Worm (Caenorhabditis elegans): ENCODE measurements around the gene ugt-54.

ugt-54 gene

ce11 chrIV:10765053-10765452 lies 3.6 kb downstream of the ugt-54 start, which contains the start of gene T25B9.12 (continued):
- no peak for TF ChIP-seq ceh-27 (GFP tag; optimal IDR thresholded peaks at IDR 0.05)

- TF ChIP-seq mxl-1 (tag; optimal IDR thresholded peaks at IDR 0.05) (no peak), ceh-79 (tag; optimal IDR thresholded peaks at IDR 0.05) (no peak), snpc-1.3 (tag; optimal IDR thresholded peaks at IDR 0.05; ENCODE audit: insufficient read depth) (peak; percentile 60), lsl-1 (GFP tag; optimal IDR thresholded peaks at IDR 0.05) (peak; percentile 89), ceh-100 (GFP tag; IDR thresholded peaks at IDR 0.05) (no peak), nfyb-1 (GFP tag; IDR thresholded peaks at IDR 0.05) (no peak), ztf-18 (tag; optimal IDR thresholded peaks at IDR 0.05) (no peak), hlh-26 (GFP tag; conservative IDR thresholded peaks at IDR 0.05) (no peak), F23B12.7 (tag; optimal IDR thresholded peaks at IDR 0.05; ENCODE audit: insufficient read depth) (peak; percentile 37), rpc-1 (optimal IDR thresholded peaks at IDR 0.05) (no peak), rpc-1 (tag; optimal IDR thresholded peaks at IDR 0.05) (no peak), lin-54 (GFP tag; optimal IDR thresholded peaks at IDR 0.05) (peak; percentile 33), K12H6.12 (tag; optimal IDR thresholded peaks at IDR 0.05) (no peak), snpc-3.4 (tag; optimal IDR thresholded peaks at IDR 0.05) (peak; percentile 40), ama-1 (optimal IDR thresholded peaks at IDR 0.05) (no peak), ama-1 (GFP tag; optimal IDR thresholded peaks at IDR 0.05) (no peak), lir-1 (GFP tag; conservative IDR thresholded peaks at IDR 0.05) (no peak), unc-130 (GFP tag; optimal IDR thresholded peaks at IDR 0.05) (peak; percentile 41), C06A6.2 (GFP tag; conservative IDR thresholded peaks at IDR 0.05) (no peak), ztf-28 (GFP tag; IDR thresholded peaks at IDR 0.05) (no peak), sptf-2 (GFP tag; optimal IDR thresholded peaks at IDR 0.05) (no peak), egl-18 (GFP tag; IDR thresholded peaks at IDR 0.05) (no peak), athp-1 (tag; optimal IDR thresholded peaks at IDR 0.05) (no peak), T26A5.8 (tag; optimal IDR thresholded peaks at IDR 0.05) (no peak), ceh-27 (GFP tag; optimal IDR thresholded peaks at IDR 0.05) (no peak), attf-3 (GFP tag; conservative IDR thresholded peaks at IDR 0.05) (peak; percentile 60; the same call in 1 of the 2 replicates), let-526 (GFP tag; IDR thresholded peaks at IDR 0.05) (no peak), nhr-179 (tag; optimal IDR thresholded peaks at IDR 0.05) (no peak), hmg-20 (GFP tag; IDR thresholded peaks at IDR 0.05) (no peak), madf-10 (tag; optimal IDR thresholded peaks at IDR 0.05) (no peak), lin-26 (GFP tag; IDR thresholded peaks at IDR 0.05) (no peak), F37B4.10 (GFP tag; IDR thresholded peaks at IDR 0.05) (no peak), chd-7 (tag; optimal IDR thresholded peaks at IDR 0.05) (no peak), aptf-3 (GFP tag; IDR thresholded peaks at IDR 0.05) (no peak), tbp1 (GFP tag; optimal IDR thresholded peaks at IDR 0.05) (no peak), ceh-91 (GFP tag; IDR thresholded peaks at IDR 0.05) (peak; percentile 29; the same call in 1 of the 2 replicates), ets-4 (GFP tag; optimal IDR thresholded peaks at IDR 0.05) (no peak), attf-5 (GFP tag; optimal IDR thresholded peaks at IDR 0.05) (no peak), zim-3 (tag; optimal IDR thresholded peaks at IDR 0.05) (no peak), F55B11.4 (tag; optimal IDR thresholded peaks at IDR 0.05; ENCODE audit: borderline replicate concordance, insufficient read depth) (no peak), hmg-1.2 (GFP tag; IDR thresholded peaks at IDR 0.05) (no peak), madf-8 (GFP tag; conservative IDR thresholded peaks at IDR 0.05) (peak; percentile 84), ccch-3 (GFP tag; optimal IDR thresholded peaks at IDR 0.05) (no peak), F49E8.2 (tag; optimal IDR thresholded peaks at IDR 0.05; ENCODE audit: insufficient read depth) (peak; percentile 35), cebp-2 (GFP tag; IDR thresholded peaks at IDR 0.05) (no peak), him-1 (tag; optimal IDR thresholded peaks at IDR 0.05) (peak; percentile 10), nfya-1 (tag; optimal IDR thresholded peaks at IDR 0.05; ENCODE audit: borderline replicate concordance, insufficient read depth) (no peak), F57A8.1 (GFP tag; optimal IDR thresholded peaks at IDR 0.05) (no peak)
Observed at ce11 chrIV:10766071-10766470, 4.6 kb downstream of the ugt-54 start.
